Worm (Caenorhabditis elegans) whole organism, late embryonic: ENCODE data around the gene F59A7.5.

Experiments used
- C38D4.7 ChIP-seq: fragments of 200-800 bp; sonication (Bioruptor generic); optimal IDR thresholded peaks from 2 replicates; lab custom pipeline; 2018; ENCODE audit warnings: mild to moderate bottlenecking, missing genetic modification characterization, moderate library complexity, missing compliant biosample characterization
- K02D7.2 ChIP-seq: sonication (generic microtip); optimal IDR thresholded peaks from 2 replicates; lab custom pipeline; 2017; ENCODE audit warnings: mild to moderate bottlenecking, missing genetic modification characterization, missing compliant biosample characterization
- K09A11.1 ChIP-seq: sonication (generic microtip); optimal IDR thresholded peaks from 2 replicates; lab custom pipeline; 2017; ENCODE audit warnings: antibody characterized with exemption, mild to moderate bottlenecking, missing genetic modification characterization, missing compliant biosample characterization; ENCODE audit not compliant: insufficient read depth
- Y22D7AL.16 ChIP-seq: sonication (generic microtip); optimal IDR thresholded peaks from 2 replicates; lab custom pipeline; 2016; ENCODE audit warnings: missing genetic modification characterization, missing compliant biosample characterization
- ahr-1 ChIP-seq: sonication (generic microtip); optimal IDR thresholded peaks from 2 replicates; lab custom pipeline; 2016; ENCODE audit warnings: missing genetic modification characterization, missing compliant biosample characterization
- ceh-34 ChIP-seq: sonication (generic microtip); optimal IDR thresholded peaks from 2 replicates; lab custom pipeline; 2016; ENCODE audit warnings: mild to moderate bottlenecking, missing genetic modification characterization, missing compliant biosample characterization
- ceh-48 ChIP-seq: sonication (generic microtip); optimal IDR thresholded peaks from 2 replicates; lab custom pipeline; 2016; ENCODE audit warnings: missing genetic modification characterization, inconsistent platforms, missing compliant biosample characterization
- ceh-6 ChIP-seq: fragments of 200-800 bp; sonication (Bioruptor generic); optimal IDR thresholded peaks from 2 replicates; lab custom pipeline; 2018; ENCODE audit warnings: mild to moderate bottlenecking, missing genetic modification characterization, missing compliant biosample characterization
- ceh-9 ChIP-seq: sonication (generic microtip); optimal IDR thresholded peaks from 2 replicates; lab custom pipeline; 2016; ENCODE audit warnings: mild to moderate bottlenecking, missing genetic modification characterization, inconsistent platforms, missing compliant biosample characterization
- dve-1 ChIP-seq: sonication (generic microtip); optimal IDR thresholded peaks from 2 replicates; lab custom pipeline; 2017; ENCODE audit warnings: antibody characterized with exemption, mild to moderate bottlenecking, missing genetic modification characterization, missing compliant biosample characterization
- ets-4 ChIP-seq: sonication (generic microtip); optimal IDR thresholded peaks from 2 replicates; lab custom pipeline; 2016; ENCODE audit warnings: missing genetic modification characterization, missing compliant biosample characterization
- fax-1 ChIP-seq: sonication (generic microtip); optimal IDR thresholded peaks from 2 replicates; lab custom pipeline; 2016; ENCODE audit warnings: missing genotype, missing genetic modification characterization, missing compliant biosample characterization
- fkh-10 ChIP-seq: fragments of 150-350 bp; optimal IDR thresholded peaks from 2 replicates; lab custom pipeline; 2014; ENCODE audit warnings: missing biosample characterization, missing genetic modification reagents, missing genetic modification characterization
- fkh-6 ChIP-seq: sonication (generic microtip); optimal IDR thresholded peaks from 2 replicates; lab custom pipeline; 2016; ENCODE audit warnings: missing genetic modification characterization, missing compliant biosample characterization
- gmeb-2 ChIP-seq: sonication (generic microtip); optimal IDR thresholded peaks from 2 replicates; lab custom pipeline; 2016; ENCODE audit warnings: missing genetic modification characterization, inconsistent platforms, missing compliant biosample characterization
- hlh-13 ChIP-seq: fragments of 200-800 bp; sonication (Bioruptor generic); optimal IDR thresholded peaks from 2 replicates; lab custom pipeline; 2018; ENCODE audit warnings: mild to moderate bottlenecking, missing genetic modification characterization, missing compliant biosample characterization
- hlh-15 ChIP-seq: sonication (generic microtip); optimal IDR thresholded peaks from 2 replicates; lab custom pipeline; 2016; ENCODE audit warnings: missing genetic modification characterization, missing compliant biosample characterization
- hlh-8 ChIP-seq: sonication (generic microtip); optimal IDR thresholded peaks from 2 replicates; lab custom pipeline; 2016; ENCODE audit warnings: missing genotype, missing genetic modification characterization, missing compliant biosample characterization
- madf-2 ChIP-seq: sonication (generic microtip); optimal IDR thresholded peaks from 2 replicates; lab custom pipeline; 2017; ENCODE audit warnings: missing genetic modification characterization, missing compliant biosample characterization
- mec-3 ChIP-seq: sonication (generic microtip); optimal IDR thresholded peaks from 2 replicates; lab custom pipeline; 2016; ENCODE audit warnings: borderline replicate concordance, missing genetic modification characterization, missing compliant biosample characterization
- nfya-1 ChIP-seq: sonication (generic microtip); optimal IDR thresholded peaks from 2 replicates; lab custom pipeline; 2017; ENCODE audit warnings: missing genetic modification characterization, mild to moderate bottlenecking, missing compliant biosample characterization, antibody characterized with exemption, moderate library complexity
- nhr-11 ChIP-seq: fragments of 150-350 bp; optimal IDR thresholded peaks from 2 replicates; lab custom pipeline; 2014; ENCODE audit warnings: missing biosample characterization, missing genetic modification characterization
- nhr-232 ChIP-seq: sonication (generic microtip); optimal IDR thresholded peaks from 2 replicates; lab custom pipeline; 2016; ENCODE audit warnings: missing genetic modification characterization, missing compliant biosample characterization
- pax-1 ChIP-seq: fragments of 150-350 bp; optimal IDR thresholded peaks from 2 replicates; lab custom pipeline; 2014; ENCODE audit warnings: missing biosample characterization, missing genetic modification characterization
- pha-2 ChIP-seq: sonication (generic microtip); optimal IDR thresholded peaks from 2 replicates; lab custom pipeline; 2017; ENCODE audit warnings: mild to moderate bottlenecking, missing genetic modification characterization, missing compliant biosample characterization
- pros-1 ChIP-seq: fragments of 150-350 bp; optimal IDR thresholded peaks from 2 replicates; lab custom pipeline; 2014; ENCODE audit warnings: missing biosample characterization, missing genetic modification reagents, missing genetic modification characterization
- ref-2 ChIP-seq: sonication (generic microtip); optimal IDR thresholded peaks from 2 replicates; lab custom pipeline; 2016; ENCODE audit warnings: missing genetic modification characterization, missing compliant biosample characterization
- rnt-1 ChIP-seq: sonication (generic microtip); optimal IDR thresholded peaks from 2 replicates; lab custom pipeline; 2016; ENCODE audit warnings: missing genetic modification characterization, missing compliant biosample characterization
- sdc-2 ChIP-seq: sonication (generic microtip); optimal IDR thresholded peaks from 2 replicates; lab custom pipeline; 2016; ENCODE audit warnings: missing genotype, missing genetic modification characterization, missing compliant biosample characterization
- sox-2 ChIP-seq: fragments of 200-800 bp; sonication (Bioruptor generic); IDR thresholded peaks from 2 replicates; pipeline ENCODE4 v1.3.6; 2022; ENCODE audit warnings: missing genetic modification reagents, missing genetic modification characterization, missing compliant biosample characterization
- sox-4 ChIP-seq: sonication (generic microtip); optimal IDR thresholded peaks from 2 replicates; lab custom pipeline; 2017; ENCODE audit warnings: mild to moderate bottlenecking, missing genetic modification characterization, inconsistent platforms, missing compliant biosample characterization
- syd-9 ChIP-seq: sonication (generic microtip); optimal IDR thresholded peaks from 2 replicates; lab custom pipeline; 2016; ENCODE audit warnings: mild to moderate bottlenecking, missing genetic modification characterization, moderate library complexity, missing compliant biosample characterization
- tbx-7 ChIP-seq: sonication (generic microtip); optimal IDR thresholded peaks from 2 replicates; lab custom pipeline; 2016; ENCODE audit warnings: missing genotype, missing genetic modification characterization, missing compliant biosample characterization

Gene F59A7.5

DNA sequence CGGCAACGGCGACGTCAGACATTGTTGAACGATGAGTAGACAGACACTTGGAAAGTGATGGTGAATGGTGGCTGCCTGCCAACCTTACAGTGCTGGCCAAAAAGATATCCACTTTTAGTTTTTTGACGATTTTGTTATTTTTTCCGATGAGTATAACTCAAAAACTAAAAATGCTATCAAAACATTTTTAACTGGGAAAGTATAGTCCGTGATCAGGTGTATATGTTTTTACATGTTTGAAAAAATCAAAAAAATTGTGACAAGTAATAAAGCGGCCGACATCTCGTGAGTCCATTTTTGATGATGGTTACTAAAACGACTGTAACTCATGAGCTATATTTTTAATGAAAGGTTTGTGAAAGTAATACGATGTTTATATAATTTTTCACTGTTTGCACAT lies 9.0 kb downstream of the F59A7.5 start, which contains the start of gene hil-6:
Gene hil-6 (minus strand): TSS at position 101 of the 400 bp plus-strand sequence.
- no peak for TF ChIP-seq tbx-7 (tag; lab: Kevin White, UChicago)
- no peak for TF ChIP-seq sox-4 (tag; lab: Kevin White, UChicago)
- no peak for TF ChIP-seq nhr-232 (tag; lab: Kevin White, UChicago)
- TF ChIP-seq, all 69 proteins: peak for 0

DNA sequence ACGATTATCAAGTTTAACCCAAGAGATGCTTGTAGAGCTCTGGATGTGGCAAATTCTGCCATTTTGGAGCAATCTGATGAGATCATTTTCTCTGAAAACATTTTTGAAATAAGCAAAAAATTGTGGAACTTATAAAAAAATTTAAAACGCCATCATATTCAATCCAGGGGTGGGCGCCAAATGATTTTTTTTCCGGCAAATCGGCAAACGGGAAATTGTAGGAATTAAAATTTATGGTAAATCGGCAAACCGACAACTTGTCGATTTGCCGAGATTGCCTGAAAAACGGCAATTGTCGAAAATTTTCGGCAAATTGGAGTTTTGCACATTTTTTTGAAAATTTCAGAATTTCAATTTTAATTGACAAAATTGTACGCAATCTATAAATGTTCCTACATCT lies 13.1 kb downstream of the F59A7.5 start, which contains the start of gene srab-23:
Gene srab-23 (minus strand): TSS at position 101 of the 400 bp plus-strand sequence.
- no peak for TF ChIP-seq K09A11.1 (tag; lab: Kevin White, UChicago)
- no peak for TF ChIP-seq fkh-10
- TF ChIP-seq mec-3 (tag; lab: Kevin White, UChicago) = no peak

DNA sequence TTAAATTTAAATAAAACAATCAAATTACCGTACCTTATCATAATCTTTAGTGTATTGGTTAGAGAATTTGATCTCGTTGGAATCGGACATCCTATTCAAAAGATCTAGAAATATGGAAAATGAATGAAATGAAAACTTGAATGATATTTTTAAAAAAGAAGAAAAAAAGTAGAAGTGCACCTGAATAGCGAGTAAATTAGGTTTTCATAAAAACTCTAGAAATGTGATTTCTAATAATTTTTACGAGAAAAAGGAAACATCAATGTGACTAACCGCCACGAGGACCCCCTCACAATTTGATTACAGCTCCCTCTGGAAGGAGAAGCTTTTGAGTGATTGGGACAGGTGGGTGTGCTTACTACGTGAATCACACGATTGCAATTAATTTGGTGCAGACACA lies 23.5 kb downstream of the F59A7.5 start, which contains the start of gene Y40B10A.5:
Gene Y40B10A.5 (minus strand): TSS at position 101 of the 400 bp plus-strand sequence.
- TF ChIP-seq fax-1 (tag; lab: Kevin White, UChicago) (no peak), nfya-1 (no peak), hlh-8 (tag; lab: Kevin White, UChicago) (no peak), ceh-34 (tag; lab: Kevin White, UChicago) (no peak), pros-1 (no peak), ahr-1 (tag; lab: Kevin White, UChicago) (no peak), hlh-15 (tag; lab: Kevin White, UChicago) (no peak), ceh-9 (tag; lab: Kevin White, UChicago) (no peak)

DNA sequence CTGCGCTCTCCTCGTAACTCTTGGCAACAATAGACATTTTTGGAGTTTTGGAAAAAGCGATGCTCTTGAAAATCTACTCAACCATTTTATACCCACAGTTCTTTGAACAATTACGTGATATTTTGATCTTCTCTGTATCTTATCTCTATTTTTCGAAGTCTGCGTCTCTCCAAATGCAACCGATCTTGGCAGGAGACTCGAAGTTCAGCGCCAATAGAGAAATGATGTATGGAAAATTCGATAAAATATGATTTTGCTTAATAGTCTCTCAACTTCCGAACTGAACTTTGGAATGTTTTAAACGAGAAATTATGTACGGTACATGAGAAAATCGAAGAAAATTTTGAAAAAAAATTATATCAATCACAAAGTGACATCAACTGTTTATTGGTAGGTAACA lies 27.7 kb downstream of the F59A7.5 start, which contains the start of gene comt-4:
Gene comt-4 (minus strand): TSS at position 50 of the 400 bp plus-strand sequence.
- TF ChIP-seq hlh-13 (GFP tag; lab: Kevin White, UChicago) (no peak), dve-1 (tag; lab: Kevin White, UChicago) (no peak), pros-1 (no peak), nhr-11 (no peak), C38D4.7 (GFP tag; lab: Kevin White, UChicago) (no peak), fkh-6 (tag; lab: Kevin White, UChicago) (no peak), sox-2 (GFP tag; lab: Robert Waterston, UW) (no peak), mec-3 (tag; lab: Kevin White, UChicago) (no peak), syd-9 (no peak), Y22D7AL.16 (tag; lab: Kevin White, UChicago) (no peak), K02D7.2 (no peak)

DNA sequence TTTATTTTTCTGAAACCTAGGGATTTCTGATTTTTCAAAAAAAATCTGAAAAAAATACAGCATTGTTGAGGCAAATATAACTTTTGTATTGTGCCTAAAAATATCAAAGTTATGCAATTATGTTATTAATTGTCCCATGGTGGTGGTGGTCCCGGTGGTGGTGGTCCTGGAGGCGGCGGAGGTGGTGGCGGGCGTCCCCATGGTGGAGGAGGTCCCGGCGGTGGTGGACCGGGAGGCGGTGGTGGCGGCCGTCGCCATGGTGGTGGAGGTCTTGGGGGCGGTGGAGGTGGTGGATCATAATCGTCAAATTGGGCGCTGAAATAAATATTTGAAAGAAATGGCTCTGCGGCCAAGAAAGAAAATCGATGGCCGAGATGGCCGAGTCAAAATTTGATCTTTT lies 28.3 kb downstream of the F59A7.5 start:
- TF ChIP-seq sox-4 (tag; lab: Kevin White, UChicago) (no peak), pha-2 (no peak), ceh-6 (no peak), rnt-1 (tag; lab: Kevin White, UChicago) (no peak), ets-4 (tag; lab: Kevin White, UChicago) (no peak), sox-2 (GFP tag; lab: Robert Waterston, UW) (no peak), gmeb-2 (no peak), madf-2 (tag; lab: Kevin White, UChicago) (no peak), hlh-15 (tag; lab: Kevin White, UChicago) (no peak)

DNA sequence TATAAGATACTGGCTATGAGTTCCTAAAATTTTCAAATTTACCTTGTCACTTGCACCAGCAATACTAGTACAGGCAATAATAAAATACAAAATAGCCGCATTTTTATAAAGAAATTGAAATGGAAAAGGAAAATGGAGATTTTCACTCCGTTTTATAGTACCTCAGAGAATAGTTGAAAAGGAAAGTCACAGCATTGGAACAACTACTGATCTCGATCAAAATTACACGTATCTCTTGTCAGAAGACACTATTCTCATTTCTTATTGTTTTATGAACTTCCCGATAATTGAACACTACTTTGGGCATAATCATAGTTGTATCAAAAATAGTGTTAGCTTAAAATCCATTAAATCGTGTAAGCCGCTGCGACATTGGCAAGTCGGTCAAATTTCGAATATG lies 29.0 kb downstream of the F59A7.5 start, which contains the start of gene Y40B10A.11:
Gene Y40B10A.11 (minus strand): TSS at position 101 of the 400 bp plus-strand sequence.
- no peak for TF ChIP-seq nhr-232 (tag; lab: Kevin White, UChicago)
- TF ChIP-seq ceh-34 (tag; lab: Kevin White, UChicago) = no peak
- TF ChIP-seq sdc-2 (tag; lab: Kevin White, UChicago) = no peak
- TF ChIP-seq pax-1 = no peak
- no peak for TF ChIP-seq ref-2 (tag; lab: Kevin White, UChicago)
- no peak for TF ChIP-seq ceh-48
